Fruit fly (Drosophila melanogaster) whole organism, adult: ENCODE measurements around the gene CG42526.

Experiments
- CG11617 ChIP-seq: fragments of 200-800 bp; sonication (Bioruptor generic); optimal IDR thresholded peaks from 2 replicates; lab custom pipeline; 2017; ENCODE audit warnings: mild to moderate bottlenecking, missing biosample characterization, missing genetic modification reagents, missing genetic modification characterization
- CG12768 ChIP-seq: fragments of 200-800 bp; sonication (Bioruptor generic); optimal IDR thresholded peaks from 2 replicates; lab custom pipeline; 2017; ENCODE audit warnings: missing biosample characterization, missing genetic modification characterization, mild to moderate bottlenecking, moderate library complexity, missing genetic modification reagents
- CG33017 ChIP-seq: fragments of 200-800 bp; sonication (Bioruptor generic); optimal IDR thresholded peaks from 2 replicates; lab custom pipeline; 2018; ENCODE audit warnings: missing biosample characterization, mild to moderate bottlenecking, missing genetic modification characterization, moderate library complexity
- CG7045 ChIP-seq: fragments of 200-800 bp; sonication (Bioruptor generic); optimal IDR thresholded peaks from 2 replicates; lab custom pipeline; 2017; ENCODE audit warnings: missing biosample characterization, mild to moderate bottlenecking, missing genetic modification characterization
- Crg-1 ChIP-seq: fragments of 200-800 bp; sonication (Bioruptor generic); optimal IDR thresholded peaks from 2 replicates; lab custom pipeline; 2016; ENCODE audit warnings: missing biosample characterization, missing genetic modification characterization
- cic ChIP-seq: fragments of 200-800 bp; sonication (Bioruptor generic); optimal IDR thresholded peaks from 2 replicates; lab custom pipeline; 2017; ENCODE audit warnings: missing biosample characterization, mild to moderate bottlenecking, missing genetic modification characterization, moderate library complexity
- cnc ChIP-seq, 2 experiments: fragments of >200 bp; optimal IDR thresholded peaks; 2 replicates each; lab custom pipeline; 2017
- kay ChIP-seq: fragments of 200-800 bp; sonication (Bioruptor generic); peaks from one replicate; lab custom pipeline; 2016; ENCODE audit warnings: missing biosample characterization, missing genetic modification characterization, borderline replicate concordance
- tj ChIP-seq: fragments of 200-800 bp; sonication (Bioruptor generic); optimal IDR thresholded peaks from 3 replicates; lab custom pipeline; 2017; ENCODE audit warnings: missing biosample characterization, mild to moderate bottlenecking, missing genetic modification characterization, moderate library complexity

DNA sequence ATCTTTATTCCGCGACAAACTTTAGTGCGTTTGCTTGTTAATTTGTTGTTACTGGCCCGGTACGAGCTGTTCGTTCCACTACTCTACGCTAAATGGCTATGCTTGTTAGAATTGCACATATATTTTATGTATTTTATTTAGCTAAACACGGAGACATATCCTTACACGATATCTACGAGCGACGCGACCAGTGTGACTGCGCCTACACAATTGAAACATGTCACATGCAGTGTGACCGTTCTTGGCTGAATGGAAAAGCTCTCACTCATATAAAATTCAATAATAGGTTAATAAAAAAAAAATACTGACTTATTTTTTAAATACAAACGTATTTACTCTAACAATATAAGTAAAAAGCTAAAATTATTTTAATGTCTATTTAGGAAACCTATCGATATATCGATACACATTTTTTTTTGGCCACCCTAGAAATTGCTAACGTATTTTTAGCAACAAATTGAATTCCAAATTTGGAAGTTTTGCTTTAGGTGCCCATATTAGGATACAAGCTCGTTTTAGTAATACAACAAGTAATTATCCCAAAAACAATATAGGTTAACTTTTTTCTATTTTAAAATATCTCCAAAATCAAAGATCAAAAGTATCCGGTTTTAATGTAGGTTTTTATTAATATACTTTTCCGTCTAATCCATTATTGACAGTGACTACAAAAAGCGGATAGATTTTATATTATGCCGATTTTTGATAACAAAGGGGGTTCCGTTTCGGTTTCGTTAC lies 36.0 kb downstream of the CG42526 start, which contains the start of gene CG4080:
- TF ChIP-seq cnc (optimal IDR thresholded peaks at IDR 0.05; lab: Kevin White, UChicago) (no peak), kay (GFP tag; lab: Kevin White, UChicago) (peak; percentile 98), CG11617 (GFP tag; lab: Kevin White, UChicago) (peak; percentile 76), cic (GFP tag; lab: Kevin White, UChicago) (peak; percentile 38), CG12768 (GFP tag; lab: Kevin White, UChicago) (no peak), Crg-1 (peak; percentile 33), CG7045 (no peak), CG33017 (peak; percentile 49), tj (GFP tag; lab: Kevin White, UChicago) (no peak)
